Fruit fly (Drosophila melanogaster) whole organism, prepupa: ENCODE data around the gene Rbbp5.
A peak's percentile ranks its signal among the peaks of the same experiment; 100 is the strongest.

ENCODE experiments used
- CG10669 ChIP-seq: fragments of 200-800 bp; sonication (Bioruptor generic); optimal IDR thresholded peaks from 3 replicates; lab custom pipeline; 2018; ENCODE audit warnings: missing biosample characterization, mild to moderate bottlenecking, missing genetic modification characterization, moderate library complexity
- CG11294 ChIP-seq: fragments of 200-800 bp; sonication (Bioruptor generic); IDR thresholded peaks from 2 replicates; pipeline ENCODE4 v1.3.6; 2022; ENCODE audit warnings: missing biosample characterization, missing genetic modification characterization
- CG11902 ChIP-seq: fragments of 200-800 bp; sonication (Bioruptor generic); optimal IDR thresholded peaks from 3 replicates; lab custom pipeline; 2016; ENCODE audit warnings: missing biosample characterization, missing genetic modification characterization
- CG15336 ChIP-seq: fragments of 200-800 bp; sonication (Bioruptor generic); IDR thresholded peaks from 2 replicates; pipeline ENCODE4 v1.3.6; 2022; ENCODE audit warnings: missing biosample characterization, missing genetic modification characterization
- CG1621 ChIP-seq: fragments of 200-800 bp; sonication (Bioruptor generic); optimal IDR thresholded peaks from 3 replicates; lab custom pipeline; 2018; ENCODE audit warnings: missing biosample characterization, mild to moderate bottlenecking, missing genetic modification characterization
- CG16779 ChIP-seq: fragments of 200-800 bp; sonication (Bioruptor generic); optimal IDR thresholded peaks from 3 replicates; lab custom pipeline; 2017; ENCODE audit warnings: missing biosample characterization, mild to moderate bottlenecking, missing genetic modification characterization
- CG3032 ChIP-seq: fragments of 200-800 bp; optimal IDR thresholded peaks from 2 replicates; lab custom pipeline; 2019; ENCODE audit warnings: missing biosample characterization, mild to moderate bottlenecking, missing genetic modification characterization, moderate library complexity
- CG31627 ChIP-seq: fragments of 200-800 bp; sonication (Bioruptor generic); optimal IDR thresholded peaks from 3 replicates; lab custom pipeline; 2016; ENCODE audit warnings: missing biosample characterization, missing genetic modification characterization
- CG32006 ChIP-seq: fragments of 200-800 bp; sonication (Bioruptor generic); optimal IDR thresholded peaks from 3 replicates; lab custom pipeline; 2017; ENCODE audit warnings: missing biosample characterization, mild to moderate bottlenecking, missing genetic modification characterization
- CG3919 ChIP-seq: fragments of 200-800 bp; sonication (Bioruptor generic); optimal IDR thresholded peaks from 3 replicates; lab custom pipeline; 2016; ENCODE audit warnings: missing biosample characterization, missing genetic modification characterization
- CG4318 ChIP-seq: fragments of 200-800 bp; sonication (Bioruptor generic); optimal IDR thresholded peaks from 3 replicates; lab custom pipeline; 2017; ENCODE audit warnings: missing biosample characterization, mild to moderate bottlenecking, missing genetic modification characterization
- CG6163 ChIP-seq: fragments of 200-800 bp; sonication (Bioruptor generic); IDR thresholded peaks from 3 replicates; pipeline ENCODE4 v1.3.6; 2022; ENCODE audit warnings: missing biosample characterization, missing genetic modification characterization
- CG6792 ChIP-seq: fragments of 200-800 bp; sonication (Bioruptor generic); optimal IDR thresholded peaks from 3 replicates; lab custom pipeline; 2016; ENCODE audit warnings: missing biosample characterization, missing genetic modification characterization
- CG6808 ChIP-seq: fragments of 200-800 bp; sonication (Bioruptor generic); optimal IDR thresholded peaks from 3 replicates; lab custom pipeline; 2017; ENCODE audit warnings: missing biosample characterization, missing genetic modification characterization, mild to moderate bottlenecking, moderate library complexity, missing genetic modification reagents
- CG6854 ChIP-seq: fragments of 200-800 bp; sonication (Bioruptor generic); optimal IDR thresholded peaks from 2 replicates; lab custom pipeline; 2017; ENCODE audit warnings: missing biosample characterization, mild to moderate bottlenecking, missing genetic modification characterization
- CG8119 ChIP-seq: fragments of 200-800 bp; sonication (Bioruptor generic); IDR thresholded peaks from 3 replicates; pipeline ENCODE4 v1.3.6; 2022; ENCODE audit warnings: missing biosample characterization, missing genetic modification characterization
- CG8319 ChIP-seq: fragments of 200-800 bp; sonication (Bioruptor generic); optimal IDR thresholded peaks from 3 replicates; lab custom pipeline; 2016; ENCODE audit warnings: missing biosample characterization, missing genetic modification characterization
- CG8632 ChIP-seq: fragments of 200-800 bp; sonication (Bioruptor generic); optimal IDR thresholded peaks from 3 replicates; lab custom pipeline; 2016; ENCODE audit warnings: missing biosample characterization, missing genetic modification characterization
- CG9139 ChIP-seq: fragments of 200-800 bp; sonication (Bioruptor generic); optimal IDR thresholded peaks from 3 replicates; lab custom pipeline; 2017; ENCODE audit warnings: missing biosample characterization, mild to moderate bottlenecking, missing genetic modification characterization
- Eip75B ChIP-seq: fragments of 200-800 bp; sonication (Bioruptor generic); optimal IDR thresholded peaks from 3 replicates; lab custom pipeline; 2016; ENCODE audit warnings: missing biosample characterization, missing genetic modification characterization
- Eip78C ChIP-seq: fragments of 200-800 bp; sonication (Bioruptor generic); peaks from one replicate; lab custom pipeline; 2016; ENCODE audit warnings: missing biosample characterization, missing genetic modification characterization
- Eip93F ChIP-seq: fragments of 200-800 bp; sonication (Bioruptor generic); optimal IDR thresholded peaks from 2 replicates; lab custom pipeline; 2016; ENCODE audit warnings: missing biosample characterization, mild to moderate bottlenecking, missing genetic modification characterization
- Ets21C ChIP-seq: fragments of 200-800 bp; sonication (Bioruptor generic); optimal IDR thresholded peaks from 3 replicates; lab custom pipeline; 2016; ENCODE audit warnings: missing biosample characterization, missing genetic modification characterization
- Ets96B ChIP-seq: fragments of 200-800 bp; optimal IDR thresholded peaks from 2 replicates; lab custom pipeline; 2019; ENCODE audit warnings: missing biosample characterization, mild to moderate bottlenecking, missing genetic modification characterization, moderate library complexity
- Hr38 ChIP-seq: sonication (Bioruptor generic); optimal IDR thresholded peaks from 2 replicates; lab custom pipeline; 2016; ENCODE audit warnings: missing biosample characterization, missing genetic modification characterization
- Hr39 ChIP-seq: fragments of 200-800 bp; sonication (Bioruptor generic); optimal IDR thresholded peaks from 2 replicates; lab custom pipeline; 2016; ENCODE audit warnings: missing biosample characterization, missing genetic modification characterization
- Hr4 ChIP-seq: fragments of 200-800 bp; sonication (Bioruptor generic); optimal IDR thresholded peaks from 3 replicates; lab custom pipeline; 2016; ENCODE audit warnings: missing biosample characterization, missing genetic modification characterization
- Met ChIP-seq: fragments of 200-800 bp; sonication (Bioruptor generic); optimal IDR thresholded peaks from 3 replicates; lab custom pipeline; 2016; ENCODE audit warnings: missing biosample characterization, missing genetic modification characterization
- OdsH ChIP-seq: fragments of 200-800 bp; sonication (Bioruptor generic); optimal IDR thresholded peaks from 3 replicates; lab custom pipeline; 2016; ENCODE audit warnings: missing biosample characterization, missing genetic modification characterization
- Smox ChIP-seq: fragments of 200-800 bp; sonication (Bioruptor generic); optimal IDR thresholded peaks from 3 replicates; lab custom pipeline; 2016; ENCODE audit warnings: missing biosample characterization, missing genetic modification characterization
- Sox102F ChIP-seq: fragments of 200-800 bp; sonication (Bioruptor generic); optimal IDR thresholded peaks from 2 replicates; lab custom pipeline; 2016; ENCODE audit warnings: missing biosample characterization, mild to moderate bottlenecking, missing genetic modification characterization
- Sox14 ChIP-seq: fragments of 200-800 bp; sonication (Bioruptor generic); optimal IDR thresholded peaks from 3 replicates; lab custom pipeline; 2016; ENCODE audit warnings: missing biosample characterization, missing genetic modification characterization
- Sox15 ChIP-seq: fragments of 200-800 bp; sonication (Bioruptor generic); optimal IDR thresholded peaks from 3 replicates; lab custom pipeline; 2016; ENCODE audit warnings: missing biosample characterization, missing genetic modification characterization
- achi ChIP-seq: fragments of 200-800 bp; sonication (Bioruptor generic); optimal IDR thresholded peaks from 3 replicates; lab custom pipeline; 2016; ENCODE audit warnings: missing biosample characterization, missing genetic modification characterization
- cyc ChIP-seq: fragments of 200-800 bp; sonication (Bioruptor generic); optimal IDR thresholded peaks from 3 replicates; lab custom pipeline; 2016; ENCODE audit warnings: missing biosample characterization, missing genetic modification characterization
- dac ChIP-seq: fragments of 200-800 bp; sonication (Bioruptor generic); optimal IDR thresholded peaks from 2 replicates; lab custom pipeline; 2017; ENCODE audit warnings: missing biosample characterization, mild to moderate bottlenecking, missing genetic modification characterization
- dsx ChIP-seq: fragments of 200-800 bp; optimal IDR thresholded peaks from 3 replicates; lab custom pipeline; 2019; ENCODE audit warnings: missing biosample characterization, mild to moderate bottlenecking, missing genetic modification characterization, moderate library complexity; ENCODE audit not compliant: poor library complexity, severe bottlenecking
- eg ChIP-seq: fragments of 200-800 bp; sonication (Bioruptor generic); IDR thresholded peaks from 3 replicates; pipeline ENCODE4 v1.3.6; 2022; ENCODE audit warnings: missing biosample characterization, missing genetic modification characterization
- esn ChIP-seq: fragments of 200-800 bp; sonication (Bioruptor generic); optimal IDR thresholded peaks from 2 replicates; lab custom pipeline; 2016; ENCODE audit warnings: missing biosample characterization, mild to moderate bottlenecking, missing genetic modification characterization, moderate library complexity
- fd85E ChIP-seq: fragments of 200-800 bp; sonication (Bioruptor generic); optimal IDR thresholded peaks from 3 replicates; lab custom pipeline; 2016; ENCODE audit warnings: missing biosample characterization, missing genetic modification characterization
- fkh ChIP-seq: fragments of 200-800 bp; sonication (Bioruptor generic); optimal IDR thresholded peaks from 3 replicates; lab custom pipeline; 2017; ENCODE audit warnings: missing biosample characterization, mild to moderate bottlenecking, missing genetic modification characterization, moderate library complexity
- lz ChIP-seq: fragments of 200-800 bp; sonication (Bioruptor generic); optimal IDR thresholded peaks from 3 replicates; lab custom pipeline; 2016; ENCODE audit warnings: missing biosample characterization, missing genetic modification characterization
- net ChIP-seq: fragments of 200-800 bp; sonication (Bioruptor generic); optimal IDR thresholded peaks from 3 replicates; lab custom pipeline; 2016; ENCODE audit warnings: missing biosample characterization, missing genetic modification characterization
- salr ChIP-seq, 2 experiments: fragments of 200-800 bp; sonication (Bioruptor generic); optimal IDR thresholded peaks; 3 replicates each; lab custom pipeline; 2016 to 2018; ENCODE audit warnings: missing biosample characterization in 2 of 2, missing genetic modification characterization in 2 of 2, mild to moderate bottlenecking in 1 of 2
- ss ChIP-seq, 2 experiments: fragments of 200-800 bp; sonication (Bioruptor generic); optimal IDR thresholded peaks; 2 replicates in 1 of 2; 3 replicates in 1 of 2; lab custom pipeline; 2017 to 2018; ENCODE audit warnings: mild to moderate bottlenecking in 2 of 2, missing biosample characterization in 2 of 2, missing genetic modification characterization in 2 of 2, moderate library complexity in 1 of 2
- svp ChIP-seq: fragments of 200-800 bp; sonication (Bioruptor generic); peaks from one replicate; lab custom pipeline; 2016; ENCODE audit warnings: missing biosample characterization, missing genetic modification characterization
- topi ChIP-seq: fragments of 200-800 bp; sonication (Bioruptor generic); optimal IDR thresholded peaks from 3 replicates; lab custom pipeline; 2016; ENCODE audit warnings: missing biosample characterization, missing genetic modification characterization
- vri ChIP-seq: fragments of 200-800 bp; sonication (Bioruptor generic); optimal IDR thresholded peaks from 3 replicates; lab custom pipeline; 2016; ENCODE audit warnings: missing biosample characterization, mild to moderate bottlenecking, missing genetic modification characterization

Rbbp5 gene

DNA sequence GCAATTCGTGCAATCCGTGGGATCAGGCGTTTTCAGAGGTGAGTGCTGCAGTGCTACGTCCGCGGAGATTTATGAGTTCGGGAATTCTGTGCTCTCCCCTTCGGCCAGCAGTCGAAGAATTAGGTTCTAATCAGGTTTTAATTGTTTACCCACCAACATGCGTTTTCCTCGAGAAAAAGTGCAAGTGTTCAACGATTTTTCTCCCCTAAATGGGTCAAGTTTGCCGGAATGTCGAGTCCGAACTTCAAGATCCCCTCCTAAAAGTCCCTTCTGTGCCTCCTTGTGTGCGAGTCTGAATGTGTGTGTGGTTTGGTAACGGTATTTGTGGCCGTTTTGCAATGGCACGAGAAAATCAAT lies 28.8 kb upstream of the Rbbp5 start:
- TF ChIP-seq Ets96B = no peak
- peak; percentile 86 for TF ChIP-seq svp
- TF ChIP-seq Eip93F = no peak
- no peak for TF ChIP-seq CG6808 (GFP tag; lab: Kevin White, UChicago)
- TF ChIP-seq CG8319 = no peak
- no peak for TF ChIP-seq CG8632 (GFP tag; lab: Kevin White, UChicago)
- peak; percentile 72 for TF ChIP-seq Eip78C (GFP tag; lab: Kevin White, UChicago)
- no peak for TF ChIP-seq CG9139
- TF ChIP-seq achi (GFP tag; lab: Kevin White, UChicago) = no peak
- no peak for TF ChIP-seq CG3919 (GFP tag; lab: Kevin White, UChicago)

DNA sequence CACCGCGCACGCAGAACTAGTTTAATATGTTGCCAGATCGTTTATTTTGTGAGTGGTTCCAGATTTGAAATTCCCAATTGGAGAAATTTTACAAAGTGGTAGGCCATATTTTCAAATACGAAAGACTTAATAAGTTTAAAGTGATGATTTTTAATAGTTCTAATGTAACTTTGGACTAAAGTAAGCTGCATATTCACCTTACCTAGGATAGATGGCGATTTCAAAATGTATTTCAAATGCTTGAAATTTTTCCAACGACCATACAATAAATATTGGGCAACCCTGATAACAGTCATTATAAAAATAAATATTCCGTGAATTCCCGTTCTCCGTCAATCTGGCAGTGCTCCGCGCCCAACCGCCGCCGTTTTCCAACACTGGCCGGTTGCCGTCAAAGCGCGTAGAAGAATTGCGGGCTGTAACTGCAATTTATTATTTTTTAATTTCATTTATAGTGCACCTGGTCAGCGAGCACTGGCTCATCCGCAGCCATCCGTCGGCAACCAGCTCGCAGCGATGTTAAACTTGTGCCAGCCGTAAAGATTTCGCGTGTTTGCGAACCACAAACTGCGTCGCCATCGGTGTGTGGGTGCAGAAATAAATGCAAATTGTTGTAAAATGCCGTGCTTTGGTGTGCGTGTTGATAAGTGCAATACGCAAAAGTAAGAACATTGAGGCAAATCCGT lies 28.3 kb upstream of the Rbbp5 start, which contains the start of the genes Ide and RhoBTB:
TSS of gene Ide (minus strand) at position 19 of the 686 bp plus-strand sequence.
TSS of gene RhoBTB (plus strand) at position 365 of the 686 bp plus-strand sequence.
- peak; percentile 59; the same call in 1 of the 3 replicates for TF ChIP-seq CG6163
- peak; percentile 88 for TF ChIP-seq Hr4 (GFP tag; lab: Kevin White, UChicago)
- peak; percentile 89 for TF ChIP-seq Ets21C (GFP tag; lab: Kevin White, UChicago)
- no peak for TF ChIP-seq fd85E (GFP tag; lab: Kevin White, UChicago)
- TF ChIP-seq CG3919 (GFP tag; lab: Kevin White, UChicago) = peak; percentile 76
- TF ChIP-seq CG1621 = peak; percentile 58
- TF ChIP-seq CG15336 = no peak
- TF ChIP-seq CG8632 (GFP tag; lab: Kevin White, UChicago) = peak; percentile 53
- peak; percentile 92 for TF ChIP-seq lz (GFP tag; lab: Kevin White, UChicago)
- TF ChIP-seq CG32006 (GFP tag; lab: Kevin White, UChicago) = peak; percentile 84
- peak; percentile 96 for TF ChIP-seq CG10669 (GFP tag; lab: Kevin White, UChicago)
- TF ChIP-seq CG3032 (tag; lab: Kevin White, UChicago) = peak; percentile 83
- TF ChIP-seq CG4318 (GFP tag; lab: Kevin White, UChicago) = peak; percentile 73
- peak; percentile 94 for TF ChIP-seq CG31627 (GFP tag; lab: Kevin White, UChicago)
- TF ChIP-seq Hr38 = peak; percentile 28
- peak; percentile 78 for TF ChIP-seq CG8319
- peak; percentile 87 for TF ChIP-seq OdsH
- peak; percentile 75 for TF ChIP-seq CG6792
- TF ChIP-seq CG6854 (GFP tag; lab: Kevin White, UChicago) = no peak
- TF ChIP-seq Sox102F = no peak
- no peak for TF ChIP-seq vri (GFP tag; lab: Kevin White, UChicago)
- TF ChIP-seq CG8119 (GFP tag; lab: Robert Waterston, UW) = peak; percentile 42; the same call in 1 of the 3 replicates
- peak; percentile 86 for TF ChIP-seq achi (GFP tag; lab: Kevin White, UChicago)
- peak; percentile 77 for TF ChIP-seq Eip75B
- TF ChIP-seq CG6808 (GFP tag; lab: Kevin White, UChicago) = no peak
- TF ChIP-seq Eip78C (GFP tag; lab: Kevin White, UChicago) = peak; percentile 83
- peak; percentile 51 for TF ChIP-seq dac (GFP tag; lab: Kevin White, UChicago)
- TF ChIP-seq salr (GFP tag; optimal IDR thresholded peaks at IDR 0.05; lab: Kevin White, UChicago) = peak in 1 of 2 experiments; percentile 34
- TF ChIP-seq dsx (GFP tag; lab: Kevin White, UChicago) = peak; percentile 53
- TF ChIP-seq cyc = peak; percentile 90
- TF ChIP-seq fkh = no peak
- TF ChIP-seq Hr39 (GFP tag; lab: Kevin White, UChicago) = peak; percentile 93
- no peak for TF ChIP-seq CG16779
- no peak for TF ChIP-seq CG9139
- peak; percentile 52; the same call in 1 of the 2 replicates for TF ChIP-seq CG11294 (GFP tag; lab: Robert Waterston, UW)
- TF ChIP-seq topi = peak; percentile 79
- TF ChIP-seq Smox (GFP tag; lab: Kevin White, UChicago) = no peak
- TF ChIP-seq Sox15 (GFP tag; lab: Kevin White, UChicago) = peak; percentile 90
- no peak for TF ChIP-seq Eip93F
- peak; percentile 91 for TF ChIP-seq CG11902 (GFP tag; lab: Kevin White, UChicago)
- TF ChIP-seq Ets96B = peak; percentile 52
- no peak for TF ChIP-seq svp
- peak; percentile 82 for TF ChIP-seq eg
- peak; percentile 80 for TF ChIP-seq esn (GFP tag; lab: Kevin White, UChicago)
- TF ChIP-seq net = peak; percentile 41
- TF ChIP-seq Sox14 (GFP tag; lab: Kevin White, UChicago) = no peak
- TF ChIP-seq ss (GFP tag; optimal IDR thresholded peaks at IDR 0.05; lab: Kevin White, UChicago) = peak in 1 of 2 experiments; percentile 45
- no peak for TF ChIP-seq Met (GFP tag; lab: Kevin White, UChicago)
